Worm (Caenorhabditis elegans) whole organism, young adult: Measurements from ENCODE around the gene W06A7.2.

Source experiments
- F33H1.4 ChIP-seq: fragments of 200-800 bp; sonication (Bioruptor generic); IDR thresholded peaks from 2 replicates; pipeline ENCODE4 v1.3.6; 2022; ENCODE audit warnings: missing genetic modification reagents, missing genetic modification characterization, missing compliant biosample characterization
- Y53G8AR.9 ChIP-seq: fragments of 200-800 bp; sonication (Bioruptor generic); conservative IDR thresholded peaks from 2 replicates; pipeline ENCODE4 v1.3.6; 2022; ENCODE audit warnings: missing genetic modification reagents, missing genetic modification characterization, missing compliant biosample characterization
- atf-7 ChIP-seq: sonication (generic microtip); optimal IDR thresholded peaks from 2 replicates; lab custom pipeline; 2017; ENCODE audit warnings: mild to moderate bottlenecking, missing genetic modification characterization, missing compliant biosample characterization
- dox-1 ChIP-seq: fragments of 200-800 bp; sonication (Bioruptor generic); IDR thresholded peaks from 2 replicates; pipeline ENCODE4 v1.3.6; 2022; ENCODE audit warnings: missing genetic modification reagents, missing genetic modification characterization, missing compliant biosample characterization
- egl-18 ChIP-seq: fragments of 200-800 bp; sonication (Bioruptor generic); IDR thresholded peaks from 2 replicates; pipeline ENCODE4 v1.3.6; 2022; ENCODE audit warnings: missing genetic modification reagents, missing genetic modification characterization, missing compliant biosample characterization
- egrh-3 ChIP-seq: fragments of 200-800 bp; sonication (Bioruptor generic); IDR thresholded peaks from 2 replicates; pipeline ENCODE4 v1.3.6; 2022; ENCODE audit warnings: missing genetic modification reagents, missing genetic modification characterization, missing compliant biosample characterization
- lsl-1 ChIP-seq: fragments of 200-800 bp; sonication (Bioruptor generic); optimal IDR thresholded peaks from 2 replicates; lab custom pipeline; 2018; ENCODE audit warnings: mild to moderate bottlenecking, missing genetic modification characterization, moderate library complexity, missing compliant biosample characterization
- sea-2 ChIP-seq: fragments of 200-800 bp; sonication (Bioruptor generic); IDR thresholded peaks from 2 replicates; pipeline ENCODE4 v1.3.6; 2022; ENCODE audit warnings: missing genetic modification characterization, missing compliant biosample characterization
- snpc-4 ChIP-seq, 5 experiments: fragments of 150-350 bp in 1 of 5; sonication (generic microtip) in 4 of 5; optimal IDR thresholded peaks; 2 replicates each; lab custom pipeline; 2014 to 2018; ENCODE audit warnings: missing genetic modification characterization in 5 of 5, missing biosample characterization in 3 of 5, antibody characterized with exemption in 2 of 5, mild to moderate bottlenecking in 2 of 5, missing compliant biosample characterization in 2 of 5, missing genotype in 2 of 5, moderate library complexity in 2 of 5, missing genetic modification reagents in 1 of 5
- sptf-2 ChIP-seq: fragments of 200-800 bp; sonication (Bioruptor generic); optimal IDR thresholded peaks from 2 replicates; lab custom pipeline; 2018; ENCODE audit warnings: mild to moderate bottlenecking, missing genetic modification characterization, missing compliant biosample characterization

ce11 chrV:14851206-14851605 is 29.6 kb downstream of the W06A7.2 start:
- TF ChIP-seq egl-18: no peak
- no peak for TF ChIP-seq lsl-1
- no peak for TF ChIP-seq egrh-3 (GFP tag; lab: Robert Waterston, UW)
- TF ChIP-seq Y53G8AR.9 (GFP tag; lab: Robert Waterston, UW): no peak
- no peak for TF ChIP-seq sptf-2
- no peak for TF ChIP-seq dox-1 (GFP tag; lab: Robert Waterston, UW)
- TF ChIP-seq F33H1.4 (GFP tag; lab: Robert Waterston, UW): no peak
- no peak for TF ChIP-seq atf-7 (tag; lab: Kevin White, UChicago)
- no peak for TF ChIP-seq sea-2 (GFP tag; lab: Robert Waterston, UW)
- TF ChIP-seq snpc-4 (GFP tag; optimal IDR thresholded peaks at IDR 0.05; lab: Kevin White, UChicago): no peak
- no peak for TF ChIP-seq snpc-4 (tag; optimal IDR thresholded peaks at IDR 0.05; lab: Kevin White, UChicago)
